Worm (Caenorhabditis elegans) whole organism, late embryonic: ENCODE data around the gene apd-3.

ENCODE experiments used
- C38D4.7 ChIP-seq: fragments of 200-800 bp; sonication (Bioruptor generic); optimal IDR thresholded peaks from 2 replicates; lab custom pipeline; 2018; ENCODE audit warnings: mild to moderate bottlenecking, missing genetic modification characterization, moderate library complexity, missing compliant biosample characterization
- pha-2 ChIP-seq: sonication (generic microtip); optimal IDR thresholded peaks from 2 replicates; lab custom pipeline; 2017; ENCODE audit warnings: mild to moderate bottlenecking, missing genetic modification characterization, missing compliant biosample characterization

DNA sequence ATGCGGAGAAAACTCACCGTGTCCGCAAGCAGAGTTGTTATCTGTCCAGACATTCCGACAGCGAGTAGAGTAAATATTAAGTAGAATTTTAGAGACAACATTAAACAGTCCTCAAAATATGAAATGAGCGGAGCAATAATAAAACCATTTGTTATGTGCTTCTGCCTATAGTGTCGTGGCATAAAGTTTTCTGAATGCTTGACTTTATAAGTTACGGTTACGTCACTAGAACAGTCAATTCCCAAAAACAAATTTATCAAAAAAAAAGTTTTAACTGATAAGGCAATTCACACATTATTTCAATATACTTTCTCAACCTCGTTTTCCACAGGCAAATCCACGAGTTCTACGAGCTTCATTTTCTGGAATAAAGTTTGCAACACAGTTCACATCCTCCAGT lies 22.9 kb upstream of the apd-3 start, which contains the start of gene clec-127:
- no peak for TF ChIP-seq pha-2 (tag; lab: Kevin White, UChicago)
- no peak for TF ChIP-seq C38D4.7 (GFP tag; lab: Kevin White, UChicago)
